Fruit fly (Drosophila melanogaster) whole organism, adult: ENCODE measurements around the gene CG34447.

Source experiments
- CG11617 ChIP-seq: fragments of 200-800 bp; sonication (Bioruptor generic); optimal IDR thresholded peaks from 2 replicates; lab custom pipeline; 2017; ENCODE audit warnings: mild to moderate bottlenecking, missing biosample characterization, missing genetic modification reagents, missing genetic modification characterization
- CG12768 ChIP-seq: fragments of 200-800 bp; sonication (Bioruptor generic); optimal IDR thresholded peaks from 2 replicates; lab custom pipeline; 2017; ENCODE audit warnings: missing biosample characterization, missing genetic modification characterization, mild to moderate bottlenecking, moderate library complexity, missing genetic modification reagents
- CG14711 ChIP-seq: fragments of 200-800 bp; sonication (Bioruptor generic); optimal IDR thresholded peaks from 2 replicates; lab custom pipeline; 2018; ENCODE audit warnings: missing biosample characterization, mild to moderate bottlenecking, missing genetic modification characterization, moderate library complexity
- CG1620 ChIP-seq: fragments of 200-800 bp; sonication (Bioruptor generic); optimal IDR thresholded peaks from 2 replicates; lab custom pipeline; 2016; ENCODE audit warnings: missing biosample characterization, missing genetic modification characterization
- CG33017 ChIP-seq: fragments of 200-800 bp; sonication (Bioruptor generic); optimal IDR thresholded peaks from 2 replicates; lab custom pipeline; 2018; ENCODE audit warnings: missing biosample characterization, mild to moderate bottlenecking, missing genetic modification characterization, moderate library complexity
- CG5204 ChIP-seq: fragments of 200-800 bp; sonication (Bioruptor generic); optimal IDR thresholded peaks from 2 replicates; lab custom pipeline; 2016; ENCODE audit warnings: missing biosample characterization, missing genetic modification characterization
- CG7045 ChIP-seq: fragments of 200-800 bp; sonication (Bioruptor generic); optimal IDR thresholded peaks from 2 replicates; lab custom pipeline; 2017; ENCODE audit warnings: missing biosample characterization, mild to moderate bottlenecking, missing genetic modification characterization
- CG7101 ChIP-seq: fragments of 200-800 bp; sonication (Bioruptor generic); optimal IDR thresholded peaks from 2 replicates; lab custom pipeline; 2018; ENCODE audit warnings: missing biosample characterization, mild to moderate bottlenecking, missing genetic modification characterization, moderate library complexity
- Clk ChIP-seq: fragments of 200-800 bp; sonication (Bioruptor generic); optimal IDR thresholded peaks from 2 replicates; lab custom pipeline; 2017; ENCODE audit warnings: missing biosample characterization, missing genetic modification characterization
- Crg-1 ChIP-seq: fragments of 200-800 bp; sonication (Bioruptor generic); optimal IDR thresholded peaks from 2 replicates; lab custom pipeline; 2016; ENCODE audit warnings: missing biosample characterization, missing genetic modification characterization
- Hr96 ChIP-seq: fragments of 200-800 bp; sonication (Bioruptor generic); optimal IDR thresholded peaks from 2 replicates; lab custom pipeline; 2016; ENCODE audit warnings: missing biosample characterization, missing genetic modification characterization
- Mnt ChIP-seq: fragments of 200-800 bp; sonication (Bioruptor generic); optimal IDR thresholded peaks from 2 replicates; lab custom pipeline; 2016; ENCODE audit warnings: missing biosample characterization, mild to moderate bottlenecking, missing genetic modification characterization
- bab1 ChIP-seq: fragments of 200-800 bp; sonication (Bioruptor generic); optimal IDR thresholded peaks from 3 replicates; lab custom pipeline; 2019; ENCODE audit warnings: missing biosample characterization, mild to moderate bottlenecking, missing genetic modification characterization, moderate library complexity
- cic ChIP-seq: fragments of 200-800 bp; sonication (Bioruptor generic); optimal IDR thresholded peaks from 2 replicates; lab custom pipeline; 2017; ENCODE audit warnings: missing biosample characterization, mild to moderate bottlenecking, missing genetic modification characterization, moderate library complexity
- cnc ChIP-seq, 2 experiments: fragments of >200 bp; optimal IDR thresholded peaks; 2 replicates each; lab custom pipeline; 2017
- kay ChIP-seq: fragments of 200-800 bp; sonication (Bioruptor generic); peaks from one replicate; lab custom pipeline; 2016; ENCODE audit warnings: missing biosample characterization, missing genetic modification characterization, borderline replicate concordance
- ovo ChIP-seq: fragments of 200-800 bp; sonication (Bioruptor generic); optimal IDR thresholded peaks from 2 replicates; lab custom pipeline; 2016; ENCODE audit warnings: missing biosample characterization, missing genetic modification characterization
- pad ChIP-seq: fragments of 200-800 bp; sonication (Bioruptor generic); optimal IDR thresholded peaks from 3 replicates; lab custom pipeline; 2017; ENCODE audit warnings: missing biosample characterization, missing genetic modification characterization, mild to moderate bottlenecking, moderate library complexity, missing genetic modification reagents
- tj ChIP-seq: fragments of 200-800 bp; sonication (Bioruptor generic); optimal IDR thresholded peaks from 3 replicates; lab custom pipeline; 2017; ENCODE audit warnings: missing biosample characterization, mild to moderate bottlenecking, missing genetic modification characterization, moderate library complexity
- toe ChIP-seq: fragments of 200-800 bp; sonication (Bioruptor generic); optimal IDR thresholded peaks from 2 replicates; lab custom pipeline; 2016; ENCODE audit warnings: missing biosample characterization, missing genetic modification characterization

The CG34447 gene

dm6 chr2L:2375655-2376417 lies 44.0 kb downstream of the CG34447 start, which contains the start of gene Atxn7:
TSS of gene Atxn7 (plus strand) at chr2L:2375841.
- TF ChIP-seq Clk (GFP tag; lab: Kevin White, UChicago) (peak; percentile 12), Crg-1 (GFP tag; lab: Kevin White, UChicago) (peak; percentile 84), Mnt (GFP tag; lab: Kevin White, UChicago) (peak; percentile 70), tj (peak; percentile 49), CG1620 (GFP tag; lab: Kevin White, UChicago) (peak; percentile 80), CG7045 (GFP tag; lab: Kevin White, UChicago) (peak; percentile 74), CG5204 (GFP tag; lab: Kevin White, UChicago) (peak; percentile 75), ovo (GFP tag; lab: Kevin White, UChicago) (peak; percentile 92), bab1 (GFP tag; lab: Kevin White, UChicago) (peak; percentile 88), Hr96 (GFP tag; lab: Kevin White, UChicago) (peak; percentile 80), cnc (optimal IDR thresholded peaks at IDR 0.05; lab: Kevin White, UChicago) (no peak), CG11617 (peak; percentile 82), CG33017 (tag; lab: Kevin White, UChicago) (peak; percentile 76), CG12768 (peak; percentile 28), kay (GFP tag; lab: Kevin White, UChicago) (no peak), CG14711 (tag; lab: Kevin White, UChicago) (peak; percentile 39), CG7101 (tag; lab: Kevin White, UChicago) (peak; percentile 87), toe (peak; percentile 80), pad (GFP tag; lab: Kevin White, UChicago) (peak; percentile 91), cic (peak; percentile 49)

- peak; percentile 86 for TF ChIP-seq CG11617
- peak; percentile 92 for TF ChIP-seq CG33017 (tag; lab: Kevin White, UChicago)
- TF ChIP-seq Crg-1 (GFP tag; lab: Kevin White, UChicago), result peak; percentile 86
- peak; percentile 88 for TF ChIP-seq CG5204 (GFP tag; lab: Kevin White, UChicago)
- TF ChIP-seq bab1 (GFP tag; lab: Kevin White, UChicago), result peak; percentile 94
- peak; percentile 89 for TF ChIP-seq Hr96 (GFP tag; lab: Kevin White, UChicago)
- TF ChIP-seq cnc (optimal IDR thresholded peaks at IDR 0.05; lab: Kevin White, UChicago), result peak in 1 of 2 experiments; percentile 38
- TF ChIP-seq kay (GFP tag; lab: Kevin White, UChicago), result no peak
- peak; percentile 83 for TF ChIP-seq CG7101 (tag; lab: Kevin White, UChicago)
- TF ChIP-seq ovo (GFP tag; lab: Kevin White, UChicago), result peak; percentile 79
- peak; percentile 96 for TF ChIP-seq Mnt (GFP tag; lab: Kevin White, UChicago)
- TF ChIP-seq CG14711 (tag; lab: Kevin White, UChicago), result peak; percentile 65
- TF ChIP-seq CG12768, result peak; percentile 78
- peak; percentile 62 for TF ChIP-seq pad (GFP tag; lab: Kevin White, UChicago)
- TF ChIP-seq cic, result peak; percentile 86
- TF ChIP-seq Clk (GFP tag; lab: Kevin White, UChicago), result no peak
- peak; percentile 67 for TF ChIP-seq tj
- peak; percentile 95 for TF ChIP-seq CG1620 (GFP tag; lab: Kevin White, UChicago)
- TF ChIP-seq CG7045 (GFP tag; lab: Kevin White, UChicago), result peak; percentile 78
- peak; percentile 90 for TF ChIP-seq toe
Observed at dm6 chr2L:2373818-2374746, 45.7 kb downstream of the CG34447 start, which contains the start of the genes CG3609 and CG15390. TSS of gene CG3609 (minus strand) at chr2L:2374627. TSS of gene CG15390 (plus strand) at chr2L:2374713.

dm6 chr2L:2372112-2372449 lies 47.7 kb downstream of the CG34447 start:
- no peak for TF ChIP-seq Mnt (GFP tag; lab: Kevin White, UChicago)
- TF ChIP-seq tj, result peak; percentile 62
- TF ChIP-seq toe, result no peak
- no peak for TF ChIP-seq pad (GFP tag; lab: Kevin White, UChicago)
- peak; percentile 65 for TF ChIP-seq kay (GFP tag; lab: Kevin White, UChicago)
- peak; percentile 38 to 93 for TF ChIP-seq cnc (optimal IDR thresholded peaks at IDR 0.05; lab: Kevin White, UChicago)
- no peak for TF ChIP-seq CG33017 (tag; lab: Kevin White, UChicago)

- peak; percentile 51 for TF ChIP-seq tj
- TF ChIP-seq cic, result peak; percentile 85
- no peak for TF ChIP-seq CG33017 (tag; lab: Kevin White, UChicago)
- TF ChIP-seq kay (GFP tag; lab: Kevin White, UChicago), result peak; percentile 83
Observed at dm6 chr2L:2371406-2372111, 48.3 kb downstream of the CG34447 start, which contains the start of gene CG3597. TSS of gene CG3597 (minus strand) at chr2L:2371524.

dm6 chr2L:2370352-2370751 lies 49.5 kb downstream of the CG34447 start:
- TF ChIP-seq CG12768, result no peak
- TF ChIP-seq cic, result peak; percentile 5
- TF ChIP-seq CG7045 (GFP tag; lab: Kevin White, UChicago), result no peak
